Worm (Caenorhabditis elegans): ENCODE results near the gene magi-1.

ce11 chrIV:11681905-11682304 lies 32.9 kb upstream of the magi-1 start, which contains the start of gene ZK792.4:
- TF ChIP-seq dao-5 (tag; optimal IDR thresholded peaks at IDR 0.05) = no peak
- TF ChIP-seq W03F9.2 (tag; optimal IDR thresholded peaks at IDR 0.05) = no peak
- TF ChIP-seq him-1 (tag; optimal IDR thresholded peaks at IDR 0.05) = no peak

All from whole organism, L4/young adult.